Fruit fly (Drosophila melanogaster): ENCODE results near the gene r.
A peak's percentile ranks its signal among the peaks of the same experiment; 100 is the strongest.

r gene

DNA sequence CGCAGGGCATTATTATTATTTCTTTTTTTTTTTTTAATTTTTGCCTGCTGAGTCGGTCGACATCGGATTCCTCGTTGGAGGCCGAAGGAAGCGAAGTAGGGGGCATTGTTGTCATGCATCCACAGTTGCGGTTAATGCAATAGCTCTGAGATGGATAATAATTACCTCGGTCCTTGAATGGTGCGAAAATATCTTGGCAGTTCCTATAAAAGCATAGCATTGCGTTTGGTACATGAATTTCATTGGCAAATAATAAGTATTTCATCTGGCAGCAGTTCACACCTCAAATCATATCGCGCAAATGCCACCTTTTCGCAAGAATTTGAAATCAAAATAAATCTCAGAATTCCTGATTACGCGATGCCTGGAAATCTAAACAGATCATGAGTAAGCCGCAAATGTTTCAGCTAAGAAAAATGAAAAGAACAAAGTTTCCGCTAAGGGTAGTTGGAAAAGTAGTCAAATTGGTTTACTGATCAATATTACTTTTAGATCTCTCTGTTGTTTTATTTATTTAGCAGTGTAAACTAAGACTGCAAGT, 8.0 kb upstream of the r start:
- TF ChIP-seq CG11902 (GFP tag; optimal IDR thresholded peaks at IDR 0.05): no peak
- TF ChIP-seq Sox14 (GFP tag; optimal IDR thresholded peaks at IDR 0.05): peak; percentile 28
- peak; percentile 22 for TF ChIP-seq Sox102F (GFP tag; optimal IDR thresholded peaks at IDR 0.05)
- TF ChIP-seq salr (GFP tag; optimal IDR thresholded peaks at IDR 0.05): peak in 1 of 2 experiments; percentile 22
- TF ChIP-seq fd59A (GFP tag; optimal IDR thresholded peaks at IDR 0.05): peak; percentile 28
- peak; percentile 49 for TF ChIP-seq pdm3 (GFP tag; optimal IDR thresholded peaks at IDR 0.05)
- no peak for TF ChIP-seq Eip93F (GFP tag; optimal IDR thresholded peaks at IDR 0.05)
- TF ChIP-seq CG1621 (tag; optimal IDR thresholded peaks at IDR 0.05): no peak
- TF ChIP-seq CG32006 (GFP tag; optimal IDR thresholded peaks at IDR 0.05): peak; percentile 46
- TF ChIP-seq CG6163 (GFP tag; IDR thresholded peaks at IDR 0.05): peak; percentile 18; the same call in 1 of the 3 replicates
- peak; percentile 49 for TF ChIP-seq Sox15 (GFP tag; optimal IDR thresholded peaks at IDR 0.05)
- TF ChIP-seq dsx (GFP tag; optimal IDR thresholded peaks at IDR 0.05; ENCODE audit: poor library complexity, severe bottlenecking): no peak
- peak; percentile 33 for TF ChIP-seq CG34406 (GFP tag; optimal IDR thresholded peaks at IDR 0.05)
- TF ChIP-seq fkh (GFP tag; optimal IDR thresholded peaks at IDR 0.05): no peak
- no peak for TF ChIP-seq CG8119 (GFP tag; IDR thresholded peaks at IDR 0.05)
- peak; percentile 42 for TF ChIP-seq Met (GFP tag; optimal IDR thresholded peaks at IDR 0.05)
- TF ChIP-seq CG3919 (GFP tag; optimal IDR thresholded peaks at IDR 0.05): peak; percentile 1
- TF ChIP-seq CG8632 (GFP tag; optimal IDR thresholded peaks at IDR 0.05): peak; percentile 15
- no peak for TF ChIP-seq Hr38 (GFP tag; optimal IDR thresholded peaks at IDR 0.05)
- TF ChIP-seq CG31627 (GFP tag; optimal IDR thresholded peaks at IDR 0.05): peak; percentile 55
- peak; percentile 37 for TF ChIP-seq Smox (GFP tag; optimal IDR thresholded peaks at IDR 0.05)
- TF ChIP-seq lz (GFP tag; optimal IDR thresholded peaks at IDR 0.05): peak; percentile 56
- peak; percentile 55 for TF ChIP-seq Eip75B (GFP tag; optimal IDR thresholded peaks at IDR 0.05)
- peak; percentile 20 for TF ChIP-seq acj6 (GFP tag; optimal IDR thresholded peaks at IDR 0.05)
- TF ChIP-seq svp (GFP tag): peak; percentile 81
- TF ChIP-seq CG10631 (GFP tag; optimal IDR thresholded peaks at IDR 0.05): peak; percentile 31
- TF ChIP-seq cyc (GFP tag; optimal IDR thresholded peaks at IDR 0.05): peak; percentile 31
- peak; percentile 5 for TF ChIP-seq spab (GFP tag; optimal IDR thresholded peaks at IDR 0.05)
- TF ChIP-seq Eip78C (GFP tag): peak; percentile 82
- no peak for TF ChIP-seq net (GFP tag; optimal IDR thresholded peaks at IDR 0.05)
- TF ChIP-seq Hr39 (GFP tag; optimal IDR thresholded peaks at IDR 0.05): peak; percentile 64
- peak; percentile 31 for TF ChIP-seq CG6792 (GFP tag; optimal IDR thresholded peaks at IDR 0.05)
- no peak for TF ChIP-seq eg (GFP tag; IDR thresholded peaks at IDR 0.05)
- peak; percentile 30 for TF ChIP-seq OdsH (GFP tag; optimal IDR thresholded peaks at IDR 0.05)
- TF ChIP-seq Ets21C (GFP tag; optimal IDR thresholded peaks at IDR 0.05): peak; percentile 31
- peak; percentile 67 for TF ChIP-seq esn (GFP tag; optimal IDR thresholded peaks at IDR 0.05)
- no peak for TF ChIP-seq vri (GFP tag; optimal IDR thresholded peaks at IDR 0.05)
- TF ChIP-seq CG3032 (tag; optimal IDR thresholded peaks at IDR 0.05): peak; percentile 19
- peak; percentile 12 for TF ChIP-seq CG10669 (GFP tag; optimal IDR thresholded peaks at IDR 0.05)
- no peak for TF ChIP-seq Blimp-1 (GFP tag; optimal IDR thresholded peaks at IDR 0.05)
- TF ChIP-seq dac (GFP tag; optimal IDR thresholded peaks at IDR 0.05): no peak
- TF ChIP-seq topi (GFP tag; optimal IDR thresholded peaks at IDR 0.05): peak; percentile 33
- peak in 1 of 2 experiments; percentile 20 for TF ChIP-seq ss (GFP tag; optimal IDR thresholded peaks at IDR 0.05)
- TF ChIP-seq CG6808 (GFP tag; optimal IDR thresholded peaks at IDR 0.05): no peak
